Worm (Caenorhabditis elegans) whole organism, young adult: ENCODE data around the gene R160.13.

Source experiments
- B0035.1 ChIP-seq: sonication (generic microtip); optimal IDR thresholded peaks from 2 replicates; lab custom pipeline; 2016; ENCODE audit warnings: missing genetic modification characterization, mild to moderate bottlenecking, missing compliant biosample characterization, missing genotype, missing genetic modification reagents
- F22D6.2 ChIP-seq: sonication (generic microtip); optimal IDR thresholded peaks from 2 replicates; lab custom pipeline; 2016; ENCODE audit warnings: mild to moderate bottlenecking, missing genetic modification characterization, missing compliant biosample characterization
- Y79H2A.3 ChIP-seq: fragments of 200-800 bp; sonication (Bioruptor generic); conservative IDR thresholded peaks from 2 replicates; pipeline ENCODE4 v1.3.6; 2022; ENCODE audit warnings: missing genetic modification reagents, missing genetic modification characterization, missing compliant biosample characterization
- ekl-4 ChIP-seq: fragments of 200-800 bp; sonication (Bioruptor generic); IDR thresholded peaks from 2 replicates; pipeline ENCODE4 v1.3.6; 2022; ENCODE audit warnings: missing genetic modification reagents, missing genetic modification characterization, missing compliant biosample characterization
- him-1 ChIP-seq: sonication (generic microtip); optimal IDR thresholded peaks from 2 replicates; lab custom pipeline; 2016; ENCODE audit warnings: missing genotype, missing genetic modification reagents, missing genetic modification characterization, missing compliant biosample characterization
- nfya-1 ChIP-seq: sonication (generic microtip); optimal IDR thresholded peaks from 2 replicates; lab custom pipeline; 2017; ENCODE audit warnings: antibody characterized with exemption, missing compliant biosample characterization, missing genetic modification characterization, borderline replicate concordance; ENCODE audit not compliant: insufficient read depth
- nfya-2 ChIP-seq: fragments of 200-800 bp; sonication (Bioruptor generic); IDR thresholded peaks from 2 replicates; pipeline ENCODE4 v1.3.6; 2022; ENCODE audit warnings: missing genetic modification reagents, missing genetic modification characterization, missing compliant biosample characterization
- nhr-90 ChIP-seq: sonication (generic microtip); optimal IDR thresholded peaks from 2 replicates; lab custom pipeline; 2016; ENCODE audit warnings: missing genotype, mild to moderate bottlenecking, missing genetic modification characterization, missing compliant biosample characterization
- unc-62 ChIP-seq: fragments of 150-350 bp; optimal IDR thresholded peaks from 2 replicates; lab custom pipeline; 2014; ENCODE audit warnings: missing biosample characterization, missing genetic modification reagents, missing genetic modification characterization

DNA sequence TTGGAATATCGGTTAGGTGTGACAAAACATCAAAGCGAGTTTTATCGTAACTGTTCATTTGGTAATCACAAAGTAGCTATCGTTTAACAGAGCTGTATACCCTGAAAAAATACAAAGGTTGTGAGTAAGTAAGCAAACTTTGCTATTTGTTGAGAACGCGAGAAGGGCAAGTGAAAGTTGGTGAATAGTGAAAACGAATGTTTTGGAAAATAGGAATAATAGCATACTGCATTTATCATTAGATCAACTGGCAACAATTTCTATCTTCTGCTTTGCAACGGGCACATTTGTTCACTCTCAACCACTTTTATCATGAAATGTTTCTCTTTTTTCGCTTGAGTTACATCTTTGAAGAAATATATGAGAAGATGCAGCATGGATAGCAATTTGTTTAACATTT lies 42.5 kb downstream of the R160.13 start, which contains the start of gene C24A8.5:
- TF ChIP-seq Y79H2A.3 (no peak), him-1 (tag; lab: Kevin White, UChicago) (no peak), unc-62 (GFP tag; lab: Kevin White, UChicago) (no peak), nfya-1 (tag; lab: Kevin White, UChicago) (no peak), ekl-4 (no peak), nfya-2 (GFP tag; lab: Robert Waterston, UW) (no peak), nhr-90 (tag; lab: Kevin White, UChicago) (no peak), F22D6.2 (no peak), B0035.1 (no peak)
